Fruit fly (Drosophila melanogaster) whole organism: ENCODE measurements around the gene CycH.

Experiments used
- CG8478 ChIP-seq: fragments of >200 bp; optimal IDR thresholded peaks from 2 replicates; lab custom pipeline; 2018; ENCODE audit warnings: inconsistent platforms
- pan ChIP-seq: fragments of >200 bp; optimal IDR thresholded peaks from 2 replicates; lab custom pipeline; 2017
- psq ChIP-seq: fragments of >200 bp; optimal IDR thresholded peaks from 2 replicates; lab custom pipeline; 2017
- usp ChIP-seq: fragments of >200 bp; optimal IDR thresholded peaks from 2 replicates; lab custom pipeline; 2017; ENCODE audit warnings: missing biosample characterization, missing genetic modification characterization, mixed read lengths

DNA sequence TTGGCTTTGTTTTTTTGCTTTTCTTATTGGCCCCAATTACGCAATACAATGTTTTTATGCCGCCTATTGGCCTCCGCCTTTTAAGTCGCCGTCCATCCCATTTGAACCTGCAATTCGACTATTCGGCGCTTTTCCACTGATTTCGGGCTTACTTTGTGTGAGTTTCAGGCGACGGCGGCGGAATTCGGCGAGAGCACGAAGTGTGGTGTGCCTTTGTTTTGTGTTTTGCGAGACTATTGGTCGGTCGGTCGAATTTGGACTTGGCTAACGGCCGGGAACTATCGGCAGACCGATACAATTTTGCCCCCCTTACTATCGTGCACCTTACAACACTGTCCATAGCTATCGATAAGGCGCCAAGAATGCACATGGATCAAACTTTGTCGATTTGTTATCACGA lies 19.3 kb downstream of the CycH start, which contains the start of gene P5CDh1:
- TF ChIP-seq usp (GFP tag; lab: Kevin White, UChicago) (no peak), pan (no peak), psq (lab: Kevin White, UChicago) (no peak), CG8478 (lab: Kevin White, UChicago) (no peak)
